Worm (Caenorhabditis elegans) whole organism, midembryonic: Measurements from ENCODE around the gene C01G12.9.

Experiments used
- T22C8.4 ChIP-seq: fragments of 200-800 bp; sonication (Bioruptor generic); IDR thresholded peaks from 2 replicates; pipeline ENCODE4 v1.3.6; 2022; ENCODE audit warnings: missing genetic modification characterization, missing compliant biosample characterization
- cog-1 ChIP-seq: sonication (generic microtip); optimal IDR thresholded peaks from 2 replicates; lab custom pipeline; 2016; ENCODE audit warnings: missing genetic modification characterization, missing compliant biosample characterization
- flt-1 ChIP-seq: fragments of 200-800 bp; sonication (Bioruptor generic); IDR thresholded peaks from 2 replicates; pipeline ENCODE4 v1.3.6; 2022; ENCODE audit warnings: missing genetic modification characterization, missing compliant biosample characterization
- klf-2 ChIP-seq: fragments of 200-800 bp; sonication (Bioruptor generic); conservative IDR thresholded peaks from 2 replicates; pipeline ENCODE4 v1.3.6; 2022; ENCODE audit warnings: missing genetic modification reagents, missing genetic modification characterization, missing compliant biosample characterization
- ref-1 ChIP-seq: fragments of 200-800 bp; sonication (Bioruptor generic); conservative IDR thresholded peaks from 2 replicates; pipeline ENCODE4 v1.3.6; 2022; ENCODE audit warnings: missing genetic modification reagents, missing genetic modification characterization, missing compliant biosample characterization
- tab-1 ChIP-seq: fragments of 200-800 bp; sonication (Bioruptor generic); IDR thresholded peaks from 2 replicates; pipeline ENCODE4 v1.3.6; 2022; ENCODE audit warnings: missing genetic modification characterization, missing compliant biosample characterization
- ztf-23 ChIP-seq: fragments of 200-800 bp; sonication (Bioruptor generic); IDR thresholded peaks from 2 replicates; pipeline ENCODE4 v1.3.6; 2022; ENCODE audit warnings: missing genetic modification reagents, missing genetic modification characterization, missing compliant biosample characterization
- ztf-29 ChIP-seq: fragments of 200-800 bp; sonication (Bioruptor generic); IDR thresholded peaks from 2 replicates; pipeline ENCODE4 v1.3.6; 2022; ENCODE audit warnings: missing genetic modification reagents, missing genetic modification characterization, missing compliant biosample characterization

DNA sequence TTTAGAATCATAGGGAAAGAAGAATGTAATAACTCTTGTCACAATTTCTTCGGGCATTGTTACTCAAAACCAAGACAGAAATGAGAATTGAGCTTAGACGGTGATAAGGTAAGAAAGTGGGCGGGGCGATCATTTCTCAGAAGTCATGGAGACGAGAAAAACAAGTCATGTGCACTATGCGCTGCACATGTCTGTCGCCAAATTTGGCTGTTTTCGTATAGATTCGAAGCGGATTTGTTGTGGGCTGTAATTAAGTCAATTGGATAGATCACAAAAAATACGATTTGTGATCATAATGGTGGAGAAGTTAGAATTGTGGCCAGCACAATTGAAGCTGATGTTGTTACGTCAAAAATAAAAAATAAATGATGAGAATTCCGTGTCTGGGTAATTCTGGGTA, 12.9 kb downstream of the C01G12.9 start, which contains the start of gene C01G12.7:
- TF ChIP-seq ztf-23 (GFP tag; lab: Robert Waterston, UW) (no peak), T22C8.4 (GFP tag; lab: Robert Waterston, UW) (no peak), cog-1 (no peak), tab-1 (GFP tag; lab: Robert Waterston, UW) (no peak), klf-2 (GFP tag; lab: Robert Waterston, UW) (no peak), flt-1 (GFP tag; lab: Robert Waterston, UW) (no peak), ref-1 (GFP tag; lab: Robert Waterston, UW) (no peak), ztf-29 (GFP tag; lab: Robert Waterston, UW) (no peak)
